Fruit fly (Drosophila melanogaster) whole organism, embryonic: ENCODE results near the gene CG14135.

Experiments used
- B-H2 ChIP-seq: fragments of 200-800 bp; sonication (Bioruptor generic); optimal IDR thresholded peaks from 2 replicates; lab custom pipeline; 2018; ENCODE audit warnings: missing biosample characterization, mild to moderate bottlenecking, missing genetic modification characterization
- BEAF-32 ChIP-seq: fragments of 200-800 bp; sonication (Bioruptor generic); optimal IDR thresholded peaks from 3 replicates; lab custom pipeline; 2017; ENCODE audit warnings: missing biosample characterization, missing genetic modification characterization, mild to moderate bottlenecking, moderate library complexity, missing genetic modification reagents
- Bgb ChIP-seq: fragments of 200-800 bp; sonication (Bioruptor generic); IDR thresholded peaks from 2 replicates; pipeline ENCODE4 v1.3.6; 2022; ENCODE audit warnings: missing biosample characterization, missing genetic modification characterization; ENCODE audit not compliant: partially characterized antibody
- CG10267 ChIP-seq: fragments of 200-800 bp; sonication (Bioruptor generic); optimal IDR thresholded peaks from 2 replicates; lab custom pipeline; 2018; ENCODE audit warnings: missing biosample characterization, mild to moderate bottlenecking, missing genetic modification characterization, moderate library complexity
- CG12769 ChIP-seq: fragments of 200-800 bp; sonication (Bioruptor generic); optimal IDR thresholded peaks from 2 replicates; lab custom pipeline; 2019; ENCODE audit warnings: missing biosample characterization, mild to moderate bottlenecking, missing genetic modification characterization, moderate library complexity
- CG1603 ChIP-seq: fragments of 200-800 bp; sonication (Bioruptor generic); optimal IDR thresholded peaks from 2 replicates; lab custom pipeline; 2019; ENCODE audit warnings: missing biosample characterization, mild to moderate bottlenecking, missing genetic modification characterization, moderate library complexity
- CG17186 ChIP-seq: fragments of 200-800 bp; sonication (Bioruptor generic); optimal IDR thresholded peaks from 3 replicates; lab custom pipeline; 2017; ENCODE audit warnings: missing biosample characterization, missing genetic modification reagents, missing genetic modification characterization
- CG1832 ChIP-seq: fragments of 200-800 bp; sonication (Bioruptor generic); optimal IDR thresholded peaks from 2 replicates; lab custom pipeline; 2017; ENCODE audit warnings: missing biosample characterization, mild to moderate bottlenecking, missing genetic modification characterization, inconsistent platforms
- CG32532 ChIP-seq: fragments of 200-800 bp; sonication (Bioruptor generic); IDR thresholded peaks from 2 replicates; pipeline ENCODE4 v1.3.6; 2022; ENCODE audit warnings: missing biosample characterization, missing genetic modification characterization
- CG33213 ChIP-seq: fragments of 200-800 bp; sonication (Bioruptor generic); optimal IDR thresholded peaks from 3 replicates; lab custom pipeline; 2016; ENCODE audit warnings: missing biosample characterization, missing genetic modification characterization
- CG3847 ChIP-seq: fragments of 200-800 bp; sonication (Bioruptor generic); IDR thresholded peaks from 2 replicates; pipeline ENCODE4 v1.3.6; 2022; ENCODE audit warnings: missing biosample characterization, missing genetic modification characterization
- CG42726 ChIP-seq: fragments of 200-800 bp; sonication (Bioruptor generic); IDR thresholded peaks from 2 replicates; pipeline ENCODE4 v1.3.6; 2022; ENCODE audit warnings: missing biosample characterization, missing genetic modification characterization; ENCODE audit not compliant: partially characterized antibody
- CG5953 ChIP-seq: fragments of 200-800 bp; sonication (Bioruptor generic); IDR thresholded peaks from 2 replicates; pipeline ENCODE4 v1.3.6; 2022; ENCODE audit warnings: missing biosample characterization, missing genetic modification characterization
- CG9727 ChIP-seq: fragments of 200-800 bp; sonication (Bioruptor generic); optimal IDR thresholded peaks from 3 replicates; lab custom pipeline; 2017; ENCODE audit warnings: missing biosample characterization, mild to moderate bottlenecking, missing genetic modification characterization
- CTCF ChIP-seq: fragments of 200-800 bp; sonication (Bioruptor generic); optimal IDR thresholded peaks from 2 replicates; lab custom pipeline; 2017; ENCODE audit warnings: missing biosample characterization, mild to moderate bottlenecking, missing genetic modification characterization, moderate library complexity
- Camta ChIP-seq: fragments of 200-800 bp; sonication (Bioruptor generic); optimal IDR thresholded peaks from 2 replicates; lab custom pipeline; 2016; ENCODE audit warnings: missing biosample characterization, missing genetic modification characterization
- Dek ChIP-seq: fragments of 200-800 bp; sonication (Bioruptor generic); optimal IDR thresholded peaks from 3 replicates; lab custom pipeline; 2019; ENCODE audit warnings: missing biosample characterization, mild to moderate bottlenecking, missing genetic modification characterization, moderate library complexity
- Dip2 ChIP-seq: fragments of 200-800 bp; sonication (Bioruptor generic); IDR thresholded peaks from 2 replicates; pipeline ENCODE4 v1.3.6; 2022; ENCODE audit warnings: missing biosample characterization, missing genetic modification characterization
- Dll ChIP-seq: fragments of 200-800 bp; sonication (Bioruptor generic); IDR thresholded peaks from 4 replicates; pipeline ENCODE4 v1.3.6; 2022; ENCODE audit warnings: missing biosample characterization, missing genetic modification characterization; ENCODE audit not compliant: partially characterized antibody
- Dref ChIP-seq: fragments of 200-800 bp; sonication (Bioruptor generic); IDR thresholded peaks from 2 replicates; pipeline ENCODE4 v1.3.6; 2022; ENCODE audit warnings: missing biosample characterization, missing genetic modification characterization
- Drgx ChIP-seq: fragments of 200-800 bp; sonication (Bioruptor generic); IDR thresholded peaks from 2 replicates; pipeline ENCODE4 v1.3.6; 2022; ENCODE audit warnings: missing biosample characterization, missing genetic modification characterization
- Ets65A ChIP-seq: fragments of 200-800 bp; sonication (Bioruptor generic); peaks from one replicate; lab custom pipeline; 2016; ENCODE audit warnings: missing biosample characterization, missing genetic modification characterization
- Fer1 ChIP-seq: fragments of 200-800 bp; sonication (Bioruptor generic); optimal IDR thresholded peaks from 2 replicates; lab custom pipeline; 2017; ENCODE audit warnings: missing biosample characterization, mild to moderate bottlenecking, missing genetic modification characterization
- H2.0 ChIP-seq: fragments of 200-800 bp; sonication (Bioruptor generic); IDR thresholded peaks from 2 replicates; pipeline ENCODE4 v1.3.6; 2022; ENCODE audit warnings: missing biosample characterization, missing genetic modification characterization
- HLH4C ChIP-seq: fragments of 200-800 bp; sonication (Bioruptor generic); IDR thresholded peaks from 3 replicates; pipeline ENCODE4 v1.3.6; 2022; ENCODE audit warnings: missing biosample characterization, missing genetic modification characterization; ENCODE audit not compliant: partially characterized antibody
- HmgZ ChIP-seq: fragments of 200-800 bp; sonication (Bioruptor generic); optimal IDR thresholded peaks from 2 replicates; lab custom pipeline; 2018; ENCODE audit warnings: missing biosample characterization, mild to moderate bottlenecking, missing genetic modification characterization
- Mad ChIP-seq: fragments of 200-800 bp; sonication (Bioruptor generic); optimal IDR thresholded peaks from 2 replicates; lab custom pipeline; 2016; ENCODE audit warnings: missing biosample characterization, missing genetic modification characterization
- Med ChIP-seq: fragments of 200-800 bp; sonication (Bioruptor generic); peaks from one replicate; lab custom pipeline; 2016; ENCODE audit warnings: missing biosample characterization, missing genetic modification characterization, mild to moderate bottlenecking, inconsistent platforms, moderate library complexity
- Mes4 ChIP-seq: fragments of 200-800 bp; sonication (Bioruptor generic); optimal IDR thresholded peaks from 2 replicates; lab custom pipeline; 2016; ENCODE audit warnings: missing biosample characterization, missing genetic modification characterization
- Myb ChIP-seq: fragments of 200-800 bp; sonication (Bioruptor generic); optimal IDR thresholded peaks from 2 replicates; lab custom pipeline; 2016; ENCODE audit warnings: missing biosample characterization, missing genetic modification characterization
- Pdp1 ChIP-seq, 2 experiments: fragments of 200-800 bp; sonication (Bioruptor generic); optimal IDR thresholded peaks; 3 replicates each; lab custom pipeline; 2016; ENCODE audit warnings: missing biosample characterization in 2 of 2, missing genetic modification characterization in 2 of 2, mild to moderate bottlenecking in 1 of 2, moderate library complexity in 1 of 2
- Rfx ChIP-seq: fragments of 200-800 bp; sonication (Bioruptor generic); IDR thresholded peaks from 2 replicates; pipeline ENCODE4 v1.3.6; 2022; ENCODE audit warnings: missing biosample characterization, missing genetic modification characterization
- YL-1 ChIP-seq: fragments of 200-800 bp; sonication (Bioruptor generic); optimal IDR thresholded peaks from 3 replicates; lab custom pipeline; 2017; ENCODE audit warnings: missing biosample characterization, mild to moderate bottlenecking, missing genetic modification characterization
- ase ChIP-seq: fragments of 200-800 bp; sonication (Bioruptor generic); IDR thresholded peaks from 3 replicates; pipeline ENCODE4 v1.3.6; 2022; ENCODE audit warnings: missing biosample characterization, missing genetic modification characterization
- ewg ChIP-seq: fragments of 200-800 bp; sonication (Bioruptor generic); optimal IDR thresholded peaks from 3 replicates; lab custom pipeline; 2017; ENCODE audit warnings: mild to moderate bottlenecking, missing biosample characterization, missing genetic modification reagents, missing genetic modification characterization
- fru ChIP-seq: fragments of >200 bp; optimal IDR thresholded peaks from 2 replicates; lab custom pipeline; 2017
- ftz-f1 ChIP-seq: fragments of 200-800 bp; sonication (Bioruptor generic); optimal IDR thresholded peaks from 2 replicates; lab custom pipeline; 2016; ENCODE audit warnings: missing biosample characterization, missing genetic modification characterization
- h ChIP-seq: fragments of >200 bp; optimal IDR thresholded peaks from 2 replicates; lab custom pipeline; 2017
- hkb ChIP-seq, 2 experiments: fragments of 200-800 bp in 1 of 2; fragments of >200 bp in 1 of 2; sonication (Bioruptor generic) in 1 of 2; IDR thresholded peaks in 1 of 2; optimal IDR thresholded peaks in 1 of 2; 2 replicates each; pipeline versions ENCODE4 v1.3.6 to Lab custom; 2017 to 2022; ENCODE audit warnings: missing biosample characterization in 1 of 2, missing genetic modification characterization in 1 of 2
- kay ChIP-seq: fragments of 200-800 bp; sonication (Bioruptor generic); optimal IDR thresholded peaks from 2 replicates; lab custom pipeline; 2016; ENCODE audit warnings: missing biosample characterization, missing genetic modification characterization
- kni ChIP-seq: fragments of 200-800 bp; sonication (Bioruptor generic); optimal IDR thresholded peaks from 3 replicates; lab custom pipeline; 2017; ENCODE audit warnings: mild to moderate bottlenecking, missing biosample characterization, missing genetic modification reagents, missing genetic modification characterization
- nmo ChIP-seq: fragments of 200-800 bp; sonication (Bioruptor generic); optimal IDR thresholded peaks from 2 replicates; lab custom pipeline; 2018; ENCODE audit warnings: missing biosample characterization, mild to moderate bottlenecking, missing genetic modification characterization, moderate library complexity
- peb ChIP-seq: fragments of 200-800 bp; sonication (Bioruptor generic); IDR thresholded peaks from 2 replicates; pipeline ENCODE4 v1.3.6; 2022; ENCODE audit warnings: missing biosample characterization, missing genetic modification characterization
- phol ChIP-seq: fragments of 200-800 bp; sonication (Bioruptor generic); optimal IDR thresholded peaks from 3 replicates; lab custom pipeline; 2018; ENCODE audit warnings: missing biosample characterization, mild to moderate bottlenecking, missing genetic modification characterization, moderate library complexity
- pzg ChIP-seq: fragments of 200-800 bp; sonication (Bioruptor generic); optimal IDR thresholded peaks from 3 replicates; lab custom pipeline; 2018; ENCODE audit warnings: missing biosample characterization, mild to moderate bottlenecking, missing genetic modification characterization, moderate library complexity
- ro ChIP-seq: fragments of 200-800 bp; sonication (Bioruptor generic); IDR thresholded peaks from 2 replicates; pipeline ENCODE4 v1.3.6; 2022; ENCODE audit warnings: missing biosample characterization, missing genetic modification characterization
- sens ChIP-seq: fragments of 200-800 bp; sonication (Bioruptor generic); peaks from one replicate; lab custom pipeline; 2016; ENCODE audit warnings: missing biosample characterization, missing genetic modification characterization
- sob ChIP-seq: fragments of 200-800 bp; sonication (Bioruptor generic); IDR thresholded peaks from 2 replicates; pipeline ENCODE4 v1.3.6; 2022; ENCODE audit warnings: missing biosample characterization, missing genetic modification characterization
- sr ChIP-seq: fragments of 200-800 bp; sonication (Bioruptor generic); IDR thresholded peaks from 3 replicates; pipeline ENCODE4 v1.3.6; 2022; ENCODE audit warnings: missing biosample characterization, missing genetic modification characterization
- tup ChIP-seq: fragments of 200-800 bp; sonication (Bioruptor generic); optimal IDR thresholded peaks from 2 replicates; lab custom pipeline; 2016; ENCODE audit warnings: missing biosample characterization, mild to moderate bottlenecking, missing genetic modification characterization, moderate library complexity
- yki ChIP-seq: fragments of >200 bp; optimal IDR thresholded peaks from 3 replicates; lab custom pipeline; 2018
- zfh2 ChIP-seq: fragments of 200-800 bp; sonication (Bioruptor generic); optimal IDR thresholded peaks from 2 replicates; lab custom pipeline; 2016; ENCODE audit warnings: missing biosample characterization, missing genetic modification characterization

The CG14135 gene

DNA sequence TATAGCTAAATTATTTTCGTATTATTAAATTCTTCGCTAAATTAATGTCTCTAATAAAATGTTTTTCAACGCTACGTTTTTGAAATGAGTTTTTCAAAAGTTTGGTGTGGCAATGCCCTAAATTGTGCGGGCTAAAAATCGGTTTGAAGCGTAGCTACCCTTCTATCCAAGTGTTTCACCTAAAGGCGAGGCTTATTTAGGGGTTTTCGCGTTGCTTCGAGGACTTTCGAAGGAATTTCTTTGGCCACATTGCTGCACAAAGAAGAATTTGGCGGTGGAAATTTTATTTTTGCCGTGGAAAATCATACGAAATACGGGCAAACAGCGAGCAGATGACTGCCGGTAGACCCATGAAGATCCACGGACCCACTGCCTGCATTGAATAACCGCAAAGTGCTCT is 9.6 kb upstream of the CG14135 start, which contains the start of gene TfIIEalpha (continued):
- TF ChIP-seq Fer1, result peak; percentile 11
- TF ChIP-seq phol (tag; lab: Kevin White, UChicago), result peak; percentile 54
- peak; percentile 8 for TF ChIP-seq zfh2 (GFP tag; lab: Kevin White, UChicago)
- no peak for TF ChIP-seq ewg
- TF ChIP-seq nmo, result peak; percentile 57
- peak; percentile 27 for TF ChIP-seq CG12769
- TF ChIP-seq Drgx, result no peak
- no peak for TF ChIP-seq Dip2 (GFP tag; lab: Robert Waterston, UW)
- peak; percentile 76 for TF ChIP-seq Ets65A
- TF ChIP-seq HLH4C (GFP tag; lab: Robert Waterston, UW), result 0 out of 3 replicates have a peak, but pooled peaks have one; percentile 41
- TF ChIP-seq CG33213, result peak; percentile 71
- TF ChIP-seq yki (lab: Kevin White, UChicago), result no peak
- TF ChIP-seq Mes4, result no peak
- TF ChIP-seq CG17186 (GFP tag; lab: Kevin White, UChicago), result peak; percentile 43
- no peak for TF ChIP-seq CG1832 (GFP tag; lab: Kevin White, UChicago)
- peak; percentile 44; the same call in 1 of the 2 replicates for TF ChIP-seq sob (GFP tag; lab: Robert Waterston, UW)
- peak; percentile 45 for TF ChIP-seq Dek (tag; lab: Kevin White, UChicago)
- peak; percentile 56 for TF ChIP-seq CG10267 (tag; lab: Kevin White, UChicago)
- peak; percentile 16 for TF ChIP-seq sens (GFP tag; lab: Kevin White, UChicago)
- TF ChIP-seq Pdp1 (GFP tag; optimal IDR thresholded peaks at IDR 0.05; lab: Kevin White, UChicago), result peak in 1 of 2 experiments; percentile 56
- no peak for TF ChIP-seq kni (GFP tag; lab: Kevin White, UChicago)
- TF ChIP-seq CG32532 (GFP tag; lab: Robert Waterston, UW), result peak; percentile 41; the same call in 1 of the 2 replicates
- TF ChIP-seq H2.0 (GFP tag; lab: Robert Waterston, UW), result 0 out of 2 replicates have a peak, but pooled peaks have one; percentile 3
- no peak for TF ChIP-seq CG5953 (GFP tag; lab: Robert Waterston, UW)
- TF ChIP-seq CG1603 (tag; lab: Kevin White, UChicago), result peak; percentile 77
- peak; percentile 19 for TF ChIP-seq Mad
- TF ChIP-seq Myb (GFP tag; lab: Kevin White, UChicago), result peak; percentile 77
- peak; percentile 17 for TF ChIP-seq Camta (GFP tag; lab: Kevin White, UChicago)
- TF ChIP-seq HmgZ (tag; lab: Kevin White, UChicago), result peak; percentile 76
- TF ChIP-seq fru (lab: Kevin White, UChicago), result no peak
- TF ChIP-seq Med (GFP tag; lab: Kevin White, UChicago), result peak; percentile 76
- TF ChIP-seq pzg (GFP tag; lab: Kevin White, UChicago), result peak; percentile 97
- no peak for TF ChIP-seq ro (GFP tag; lab: Robert Waterston, UW)
- TF ChIP-seq Bgb (GFP tag; lab: Robert Waterston, UW), result peak; percentile 54; the same call in 1 of the 2 replicates
- no peak for TF ChIP-seq peb
- TF ChIP-seq BEAF-32, result peak; percentile 48
- no peak for TF ChIP-seq sr
- no peak for TF ChIP-seq ase
- peak; percentile 16 for TF ChIP-seq CTCF (GFP tag; lab: Kevin White, UChicago)
- no peak for TF ChIP-seq tup
- peak; percentile 58 for TF ChIP-seq YL-1 (GFP tag; lab: Kevin White, UChicago)
- TF ChIP-seq Rfx (GFP tag; lab: Robert Waterston, UW), result peak; percentile 49; the same call in 1 of the 2 replicates
- TF ChIP-seq CG3847 (GFP tag; lab: Robert Waterston, UW), result peak; percentile 74
- no peak for TF ChIP-seq ftz-f1 (GFP tag; lab: Kevin White, UChicago)
- peak; percentile 69 for TF ChIP-seq Dref (GFP tag; lab: Robert Waterston, UW)
- TF ChIP-seq CG9727 (GFP tag; lab: Kevin White, UChicago), result no peak
- TF ChIP-seq hkb (optimal IDR thresholded peaks at IDR 0.05; lab: Kevin White, UChicago), result no peak
- no peak for TF ChIP-seq hkb (GFP tag; IDR thresholded peaks at IDR 0.05; lab: Robert Waterston, UW)
- TF ChIP-seq h, result no peak
- TF ChIP-seq kay (GFP tag; lab: Kevin White, UChicago), result no peak
- peak; percentile 26; the same call in 1 of the 4 replicates for TF ChIP-seq Dll (GFP tag; lab: Robert Waterston, UW)
- TF ChIP-seq B-H2 (GFP tag; lab: Kevin White, UChicago), result peak; percentile 9
- peak; percentile 72 for TF ChIP-seq CG42726
